Fruit fly (Drosophila melanogaster) whole organism, embryonic: ENCODE results near the gene Gorab.
A peak's percentile ranks its signal among the peaks of the same experiment; 100 is the strongest.

Experiments
- Ada2b ChIP-seq: fragments of 200-800 bp; sonication (Bioruptor generic); IDR thresholded peaks from 2 replicates; pipeline ENCODE4 v1.3.6; 2022; ENCODE audit warnings: missing biosample characterization, missing genetic modification characterization
- Awh ChIP-seq: fragments of 200-800 bp; sonication (Bioruptor generic); IDR thresholded peaks from 2 replicates; pipeline ENCODE4, ENCODE4 v1.3.6; 2022; ENCODE audit warnings: missing biosample characterization, missing genetic modification characterization
- CG10431 ChIP-seq: fragments of 200-800 bp; sonication (Bioruptor generic); optimal IDR thresholded peaks from 3 replicates; lab custom pipeline; 2018; ENCODE audit warnings: missing biosample characterization, mild to moderate bottlenecking, missing genetic modification characterization
- CG11696 ChIP-seq: fragments of 200-800 bp; sonication (Bioruptor generic); IDR thresholded peaks from 2 replicates; pipeline ENCODE4 v1.3.6; 2022; ENCODE audit warnings: missing biosample characterization, missing genetic modification characterization
- CG12071 ChIP-seq: fragments of 200-800 bp; sonication (Bioruptor generic); optimal IDR thresholded peaks from 3 replicates; lab custom pipeline; 2018; ENCODE audit warnings: missing biosample characterization, mild to moderate bottlenecking, missing genetic modification characterization
- CG12104 ChIP-seq: fragments of 200-800 bp; sonication (Bioruptor generic); optimal IDR thresholded peaks from 3 replicates; lab custom pipeline; 2016; ENCODE audit warnings: missing biosample characterization, missing genetic modification characterization
- CG12299 ChIP-seq: fragments of 200-800 bp; sonication (Bioruptor generic); optimal IDR thresholded peaks from 2 replicates; lab custom pipeline; 2018; ENCODE audit warnings: missing biosample characterization, mild to moderate bottlenecking, missing genetic modification characterization
- CG13424 ChIP-seq: fragments of 200-800 bp; sonication (Bioruptor generic); optimal IDR thresholded peaks from 2 replicates; lab custom pipeline; 2019; ENCODE audit warnings: missing biosample characterization, mild to moderate bottlenecking, missing genetic modification characterization, moderate library complexity
- CG14710 ChIP-seq: fragments of 200-800 bp; sonication (Bioruptor generic); optimal IDR thresholded peaks from 3 replicates; lab custom pipeline; 2019; ENCODE audit warnings: missing biosample characterization, mild to moderate bottlenecking, missing genetic modification characterization, moderate library complexity
- CG15073 ChIP-seq: fragments of 200-800 bp; sonication (Bioruptor generic); optimal IDR thresholded peaks from 2 replicates; lab custom pipeline; 2016; ENCODE audit warnings: missing biosample characterization, missing genetic modification characterization
- CG16815 ChIP-seq: fragments of 200-800 bp; sonication (Bioruptor generic); optimal IDR thresholded peaks from 3 replicates; lab custom pipeline; 2017; ENCODE audit warnings: missing biosample characterization, mild to moderate bottlenecking, missing genetic modification characterization
- CG17359 ChIP-seq: fragments of 200-800 bp; sonication (Bioruptor generic); optimal IDR thresholded peaks from 3 replicates; lab custom pipeline; 2018; ENCODE audit warnings: missing biosample characterization, mild to moderate bottlenecking, missing genetic modification characterization, moderate library complexity
- CG18011 ChIP-seq: fragments of 200-800 bp; sonication (Bioruptor generic); optimal IDR thresholded peaks from 2 replicates; lab custom pipeline; 2017; ENCODE audit warnings: missing biosample characterization, missing genetic modification characterization, mild to moderate bottlenecking, moderate library complexity, missing genotype
- CG18599 ChIP-seq: fragments of 200-800 bp; sonication (Bioruptor generic); optimal IDR thresholded peaks from 3 replicates; lab custom pipeline; 2017; ENCODE audit warnings: missing biosample characterization, missing genetic modification characterization, mild to moderate bottlenecking, moderate library complexity, missing genetic modification reagents
- CG2202 ChIP-seq: fragments of 200-800 bp; sonication (Bioruptor generic); optimal IDR thresholded peaks from 2 replicates; lab custom pipeline; 2018; ENCODE audit warnings: missing biosample characterization, mild to moderate bottlenecking, missing genetic modification characterization
- CG30020 ChIP-seq: fragments of 200-800 bp; optimal IDR thresholded peaks from 2 replicates; lab custom pipeline; 2019; ENCODE audit warnings: missing biosample characterization, mild to moderate bottlenecking, missing genetic modification characterization, moderate library complexity
- CG31365 ChIP-seq: fragments of 200-800 bp; sonication (Bioruptor generic); optimal IDR thresholded peaks from 2 replicates; lab custom pipeline; 2018; ENCODE audit warnings: missing biosample characterization, mild to moderate bottlenecking, missing genetic modification characterization
- CG4854 ChIP-seq: fragments of 200-800 bp; sonication (Bioruptor generic); optimal IDR thresholded peaks from 2 replicates; lab custom pipeline; 2016; ENCODE audit warnings: missing biosample characterization, missing genetic modification characterization, inconsistent platforms
- CG6813 ChIP-seq: fragments of 200-800 bp; sonication (Bioruptor generic); optimal IDR thresholded peaks from 2 replicates; lab custom pipeline; 2017; ENCODE audit warnings: missing biosample characterization, missing genetic modification characterization, mild to moderate bottlenecking, moderate library complexity, missing genetic modification reagents
- CG8290 ChIP-seq, 3 experiments: fragments of 200-800 bp; sonication (Bioruptor generic); optimal IDR thresholded peaks; 2 replicates each; lab custom pipeline; 2016 to 2019; ENCODE audit warnings: missing biosample characterization in 3 of 3, missing genetic modification characterization in 3 of 3, mild to moderate bottlenecking in 2 of 3, moderate library complexity in 1 of 3
- CG8765 ChIP-seq: fragments of 200-800 bp; sonication (Bioruptor generic); IDR thresholded peaks from 2 replicates; pipeline ENCODE4 v1.3.6; 2022; ENCODE audit warnings: missing biosample characterization, missing genetic modification characterization
- Chrac-16 ChIP-seq: fragments of 200-800 bp; sonication (Bioruptor generic); optimal IDR thresholded peaks from 3 replicates; lab custom pipeline; 2016; ENCODE audit warnings: missing biosample characterization, missing genetic modification characterization
- Doc3 ChIP-seq: fragments of 200-800 bp; sonication (Bioruptor generic); IDR thresholded peaks from 3 replicates; pipeline ENCODE4 v1.3.6; 2022; ENCODE audit warnings: missing biosample characterization, missing genetic modification characterization; ENCODE audit not compliant: partially characterized antibody
- Fer2 ChIP-seq: fragments of 200-800 bp; sonication (Bioruptor generic); optimal IDR thresholded peaks from 2 replicates; lab custom pipeline; 2018; ENCODE audit warnings: missing biosample characterization, mild to moderate bottlenecking, missing genetic modification characterization, moderate library complexity
- Fer3 ChIP-seq: fragments of 200-800 bp; sonication (Bioruptor generic); optimal IDR thresholded peaks from 2 replicates; lab custom pipeline; 2018; ENCODE audit warnings: missing biosample characterization, mild to moderate bottlenecking, missing genetic modification characterization, moderate library complexity
- HHEX ChIP-seq: fragments of 200-800 bp; sonication (Bioruptor generic); optimal IDR thresholded peaks from 3 replicates; lab custom pipeline; 2017; ENCODE audit warnings: missing biosample characterization, mild to moderate bottlenecking, missing genetic modification characterization, missing genetic modification reagents
- Hr3 ChIP-seq: fragments of 200-800 bp; sonication (Bioruptor generic); optimal IDR thresholded peaks from 3 replicates; lab custom pipeline; 2016; ENCODE audit warnings: missing biosample characterization, missing genetic modification characterization
- Meics ChIP-seq: fragments of 200-800 bp; sonication (Bioruptor generic); optimal IDR thresholded peaks from 2 replicates; lab custom pipeline; 2017; ENCODE audit warnings: missing biosample characterization, mild to moderate bottlenecking, missing genetic modification characterization
- Opbp ChIP-seq: fragments of 200-800 bp; sonication (Bioruptor generic); IDR thresholded peaks from 3 replicates; pipeline ENCODE4 v1.3.6; 2022; ENCODE audit warnings: missing biosample characterization, missing genetic modification characterization; ENCODE audit not compliant: partially characterized antibody
- ase ChIP-seq: fragments of 200-800 bp; sonication (Bioruptor generic); IDR thresholded peaks from 3 replicates; pipeline ENCODE4 v1.3.6; 2022; ENCODE audit warnings: missing biosample characterization, missing genetic modification characterization
- bcd ChIP-seq: fragments of 200-800 bp; sonication (Bioruptor generic); optimal IDR thresholded peaks from 2 replicates; lab custom pipeline; 2017; ENCODE audit warnings: missing biosample characterization, mild to moderate bottlenecking, missing genetic modification characterization
- chif ChIP-seq, 2 experiments: fragments of 200-800 bp; sonication (Bioruptor generic); optimal IDR thresholded peaks; 3 replicates each; lab custom pipeline; 2016; ENCODE audit warnings: missing biosample characterization in 2 of 2, missing genetic modification characterization in 2 of 2
- crol ChIP-seq: fragments of 200-800 bp; sonication (Bioruptor generic); IDR thresholded peaks from 2 replicates; pipeline ENCODE4 v1.3.6; 2022; ENCODE audit warnings: missing biosample characterization, missing genetic modification characterization
- dati ChIP-seq: fragments of 200-800 bp; sonication (Bioruptor generic); IDR thresholded peaks from 2 replicates; pipeline ENCODE4 v1.3.6; 2022; ENCODE audit warnings: missing biosample characterization, missing genetic modification characterization
- dmrt11E ChIP-seq: fragments of 200-800 bp; sonication (Bioruptor generic); optimal IDR thresholded peaks from 3 replicates; lab custom pipeline; 2018; ENCODE audit warnings: missing biosample characterization, mild to moderate bottlenecking, missing genetic modification characterization, moderate library complexity
- dmrt99B ChIP-seq: fragments of 200-800 bp; sonication (Bioruptor generic); optimal IDR thresholded peaks from 2 replicates; lab custom pipeline; 2018; ENCODE audit warnings: missing biosample characterization, mild to moderate bottlenecking, missing genetic modification characterization, moderate library complexity
- gt ChIP-seq: fragments of 200-800 bp; sonication (Bioruptor generic); IDR thresholded peaks from 2 replicates; pipeline ENCODE4 v1.3.6; 2022; ENCODE audit warnings: missing biosample characterization, missing genetic modification characterization
- ham ChIP-seq: fragments of 200-800 bp; sonication (Bioruptor generic); IDR thresholded peaks from 2 replicates; pipeline ENCODE4 v1.3.6; 2022; ENCODE audit warnings: missing biosample characterization, missing genetic modification characterization
- klu ChIP-seq: fragments of 200-800 bp; sonication (Bioruptor generic); IDR thresholded peaks from 2 replicates; pipeline ENCODE4 v1.3.6; 2022; ENCODE audit warnings: missing biosample characterization, missing genetic modification characterization
- lbe ChIP-seq: fragments of 200-800 bp; sonication (Bioruptor generic); optimal IDR thresholded peaks from 2 replicates; lab custom pipeline; 2016; ENCODE audit warnings: missing biosample characterization, mild to moderate bottlenecking, missing genetic modification characterization
- lov ChIP-seq, 2 experiments: fragments of 200-800 bp in 1 of 2; fragments of >200 bp in 1 of 2; sonication (Bioruptor generic) in 1 of 2; IDR thresholded peaks in 1 of 2; optimal IDR thresholded peaks in 1 of 2; 2 replicates in 1 of 2; 3 replicates in 1 of 2; pipeline versions ENCODE4 v1.3.6 to Lab custom; 2017 to 2022; ENCODE audit warnings: missing biosample characterization in 1 of 2, missing genetic modification characterization in 1 of 2
- oc ChIP-seq: fragments of 200-800 bp; sonication (Bioruptor generic); optimal IDR thresholded peaks from 2 replicates; lab custom pipeline; 2018; ENCODE audit warnings: missing biosample characterization, mild to moderate bottlenecking, missing genetic modification characterization, moderate library complexity
- prd ChIP-seq, 3 experiments: fragments of >200 bp in 2 of 3; fragments of 200-800 bp in 1 of 3; sonication (Bioruptor generic) in 1 of 3; optimal IDR thresholded peaks in 2 of 3; IDR thresholded peaks in 1 of 3; 2 replicates in 2 of 3; 3 replicates in 1 of 3; pipeline versions ENCODE4 v1.3.6 to Lab custom; 2017 to 2022; ENCODE audit warnings: missing biosample characterization in 1 of 3, missing genetic modification characterization in 1 of 3
- psq ChIP-seq: fragments of 200-800 bp; sonication (Bioruptor generic); optimal IDR thresholded peaks from 2 replicates; lab custom pipeline; 2017; ENCODE audit warnings: missing biosample characterization, missing genetic modification characterization
- repo ChIP-seq: fragments of 200-800 bp; sonication (Bioruptor generic); optimal IDR thresholded peaks from 2 replicates; lab custom pipeline; 2016; ENCODE audit warnings: missing biosample characterization, missing genetic modification characterization
- run ChIP-seq: fragments of 200-800 bp; sonication (Bioruptor generic); optimal IDR thresholded peaks from 3 replicates; lab custom pipeline; 2018; ENCODE audit warnings: missing biosample characterization, mild to moderate bottlenecking, missing genetic modification characterization
- sug ChIP-seq: fragments of 200-800 bp; optimal IDR thresholded peaks from 2 replicates; lab custom pipeline; 2019; ENCODE audit warnings: missing biosample characterization, mild to moderate bottlenecking, missing genetic modification characterization, moderate library complexity
- trem ChIP-seq: fragments of 200-800 bp; optimal IDR thresholded peaks from 3 replicates; lab custom pipeline; 2019; ENCODE audit warnings: missing biosample characterization, mild to moderate bottlenecking, missing genetic modification characterization, moderate library complexity
- zfh1 ChIP-seq: fragments of 200-800 bp; sonication (Bioruptor generic); IDR thresholded peaks from 3 replicates; pipeline ENCODE4 v1.3.6; 2022; ENCODE audit warnings: missing biosample characterization, missing genetic modification characterization

Gorab gene

dm6 chr3L:17475979-17476393 is 47.4 kb upstream of the Gorab start, which contains the start of gene CG34250 (continued):
- TF ChIP-seq CG13424 (tag; lab: Kevin White, UChicago) (peak; percentile 36), Chrac-16 (peak; percentile 37), zfh1 (GFP tag; lab: Robert Waterston, UW) (peak; percentile 47; the same call in 1 of the 3 replicates), CG31365 (tag; lab: Kevin White, UChicago) (no peak), CG12104 (GFP tag; lab: Kevin White, UChicago) (peak; percentile 38), Fer3 (tag; lab: Kevin White, UChicago) (peak; percentile 15), CG11696 (no peak), CG15073 (GFP tag; lab: Kevin White, UChicago) (no peak), psq (GFP tag; lab: Kevin White, UChicago) (no peak), dati (GFP tag; lab: Robert Waterston, UW) (no peak), gt (GFP tag; lab: Robert Waterston, UW) (no peak), ase (no peak), CG6813 (no peak), repo (no peak), crol (no peak), run (tag; lab: Kevin White, UChicago) (no peak), Meics (GFP tag; lab: Kevin White, UChicago) (peak; percentile 35), dmrt99B (tag; lab: Kevin White, UChicago) (no peak), sug (tag; lab: Kevin White, UChicago) (peak; percentile 72), CG14710 (tag; lab: Kevin White, UChicago) (peak; percentile 85), CG30020 (tag; lab: Kevin White, UChicago) (peak; percentile 53), klu (GFP tag; lab: Robert Waterston, UW) (no peak), chif (GFP tag; optimal IDR thresholded peaks at IDR 0.05; lab: Kevin White, UChicago) (no peak), Opbp (peak; percentile 75; the same call in 2 of the 3 replicates), dmrt11E (tag; lab: Kevin White, UChicago) (no peak), ham (GFP tag; lab: Robert Waterston, UW) (no peak), CG18011 (GFP tag; lab: Kevin White, UChicago) (peak; percentile 4), CG16815 (GFP tag; lab: Kevin White, UChicago) (no peak), trem (peak; percentile 87), Awh (GFP tag; lab: Robert Waterston, UW) (no peak), lov (optimal IDR thresholded peaks at IDR 0.05; lab: Kevin White, UChicago) (no peak), lov (GFP tag; IDR thresholded peaks at IDR 0.05; lab: Robert Waterston, UW) (no peak), HHEX (GFP tag; lab: Kevin White, UChicago) (no peak), CG17359 (tag; lab: Kevin White, UChicago) (peak; percentile 9), lbe (peak; percentile 67), CG2202 (tag; lab: Kevin White, UChicago) (peak; percentile 5), Ada2b (GFP tag; lab: Robert Waterston, UW) (no peak; the same call in 1 of the 2 replicates), CG10431 (GFP tag; lab: Kevin White, UChicago) (peak; percentile 12), Doc3 (peak; percentile 76; the same call in 2 of the 3 replicates), CG12071 (no peak), CG8765 (GFP tag; lab: Robert Waterston, UW) (no peak), CG8290 (GFP tag; optimal IDR thresholded peaks at IDR 0.05; lab: Kevin White, UChicago) (peak; percentile 34), CG8290 (tag; optimal IDR thresholded peaks at IDR 0.05; lab: Kevin White, UChicago) (peak in 1 of 2 experiments; percentile 32), bcd (GFP tag; lab: Kevin White, UChicago) (peak; percentile 23), CG4854 (GFP tag; lab: Kevin White, UChicago) (peak; percentile 37), prd (optimal IDR thresholded peaks at IDR 0.05; lab: Kevin White, UChicago) (no peak), prd (GFP tag; IDR thresholded peaks at IDR 0.05; lab: Robert Waterston, UW) (no peak), oc (tag; lab: Kevin White, UChicago) (no peak), Hr3 (GFP tag; lab: Kevin White, UChicago) (peak; percentile 15), Fer2 (tag; lab: Kevin White, UChicago) (no peak), CG18599 (GFP tag; lab: Kevin White, UChicago) (peak; percentile 26), CG12299 (tag; lab: Kevin White, UChicago) (no peak)
